Worm (Caenorhabditis elegans) whole organism, early embryonic: ENCODE measurements around the gene H06I04.3.
A peak's percentile ranks its signal among the peaks of the same experiment; 100 is the strongest.

Experiments
- B0310.2 ChIP-seq: sonication (generic microtip); optimal IDR thresholded peaks from 2 replicates; lab custom pipeline; 2016; ENCODE audit warnings: mild to moderate bottlenecking, missing genetic modification characterization, missing compliant biosample characterization
- F13C5.2 ChIP-seq: sonication (generic microtip); optimal IDR thresholded peaks from 2 replicates; lab custom pipeline; 2017; ENCODE audit warnings: mild to moderate bottlenecking, missing genetic modification characterization, inconsistent platforms, missing compliant biosample characterization
- aly-1 ChIP-seq: sonication (generic microtip); optimal IDR thresholded peaks from 2 replicates; lab custom pipeline; 2016; ENCODE audit warnings: missing genetic modification characterization, missing compliant biosample characterization
- ama-1 ChIP-seq: fragments of 150-350 bp; optimal IDR thresholded peaks from 2 replicates; lab custom pipeline; 2014
- ceh-13 ChIP-seq: fragments of 200-800 bp; sonication (Bioruptor generic); optimal IDR thresholded peaks from 2 replicates; lab custom pipeline; 2018; ENCODE audit warnings: mild to moderate bottlenecking, missing genetic modification characterization, missing compliant biosample characterization
- ceh-36 ChIP-seq: sonication (generic microtip); optimal IDR thresholded peaks from 2 replicates; lab custom pipeline; 2016; ENCODE audit warnings: missing genetic modification characterization, inconsistent platforms, missing compliant biosample characterization
- ets-7 ChIP-seq: sonication (generic microtip); optimal IDR thresholded peaks from 2 replicates; lab custom pipeline; 2016; ENCODE audit warnings: missing genotype, missing genetic modification characterization, missing compliant biosample characterization
- flt-1 ChIP-seq: fragments of 200-800 bp; sonication (Bioruptor generic); IDR thresholded peaks from 2 replicates; pipeline ENCODE4 v1.3.6; 2022; ENCODE audit warnings: missing genetic modification characterization, missing compliant biosample characterization
- hmbx-1 ChIP-seq: sonication (generic microtip); optimal IDR thresholded peaks from 2 replicates; lab custom pipeline; 2016; ENCODE audit warnings: mild to moderate bottlenecking, missing genetic modification characterization, missing compliant biosample characterization
- hmg-4 ChIP-seq: fragments of 200-800 bp; sonication (Bioruptor generic); optimal IDR thresholded peaks from 2 replicates; lab custom pipeline; 2018; ENCODE audit warnings: mild to moderate bottlenecking, missing genetic modification characterization, missing compliant biosample characterization
- hnd-1 ChIP-seq: sonication (generic microtip); optimal IDR thresholded peaks from 2 replicates; lab custom pipeline; 2016; ENCODE audit warnings: missing genetic modification characterization, missing compliant biosample characterization
- pes-1 ChIP-seq: fragments of 200-800 bp; sonication (Bioruptor generic); IDR thresholded peaks from 2 replicates; pipeline ENCODE4 v1.3.6; 2022; ENCODE audit warnings: missing genetic modification reagents, missing genetic modification characterization, missing compliant biosample characterization
- scrt-1 ChIP-seq: fragments of 200-800 bp; sonication (Bioruptor generic); IDR thresholded peaks from 2 replicates; pipeline ENCODE4 v1.3.6; 2022; ENCODE audit warnings: missing genetic modification characterization, missing compliant biosample characterization
- sea-1 ChIP-seq: fragments of 200-800 bp; sonication (Bioruptor generic); conservative IDR thresholded peaks from 2 replicates; pipeline ENCODE4 v1.3.6; 2022; ENCODE audit warnings: missing genetic modification characterization, missing compliant biosample characterization
- tbx-11 ChIP-seq: fragments of 200-800 bp; sonication (Bioruptor generic); IDR thresholded peaks from 2 replicates; pipeline ENCODE4 v1.3.6; 2022; ENCODE audit warnings: missing genetic modification characterization, missing compliant biosample characterization
- tbx-37 ChIP-seq: fragments of 200-800 bp; sonication (Bioruptor generic); conservative IDR thresholded peaks from 2 replicates; pipeline ENCODE4 v1.3.6; 2022; ENCODE audit warnings: missing genetic modification reagents, missing genetic modification characterization, missing compliant biosample characterization
- tra-4 ChIP-seq: sonication (generic microtip); optimal IDR thresholded peaks from 2 replicates; lab custom pipeline; 2017; ENCODE audit warnings: missing genetic modification characterization, missing compliant biosample characterization

H06I04.3 gene

ce11 chrIII:3070026-3070573 lies at the start of gene H06I04.3:
Gene H06I04.3, plus strand, starts transcription at chrIII:3070523.
- peak; percentile 35 for TF ChIP-seq F13C5.2
- TF ChIP-seq scrt-1 = no peak

DNA sequence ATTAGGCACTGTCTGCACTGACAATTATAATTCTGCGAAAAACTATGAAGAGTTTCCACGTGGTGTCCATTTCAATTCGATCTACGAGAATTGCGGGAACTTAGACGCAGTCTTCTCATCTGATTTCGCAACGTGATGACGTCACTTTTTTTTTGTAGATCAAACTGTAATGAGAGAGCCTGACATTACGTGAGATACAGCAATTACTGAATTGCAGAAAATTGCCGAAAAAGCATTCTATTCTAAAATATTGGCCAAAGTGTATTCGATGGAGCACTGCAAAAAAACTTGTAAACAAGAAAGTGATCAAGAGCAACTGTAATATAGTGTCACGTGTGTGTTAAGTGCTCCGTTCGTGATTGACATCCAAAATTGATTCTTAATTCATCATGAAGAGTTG lies 43.6 kb upstream of the H06I04.3 start:
- TF ChIP-seq scrt-1 (no peak), hmbx-1 (tag; lab: Kevin White, UChicago) (no peak), tra-4 (tag; lab: Kevin White, UChicago) (no peak), ets-7 (tag; lab: Kevin White, UChicago) (no peak), ceh-36 (tag; lab: Kevin White, UChicago) (no peak), ama-1 (lab: Kevin White, UChicago) (no peak), ceh-13 (GFP tag; lab: Kevin White, UChicago) (no peak), F13C5.2 (no peak), hnd-1 (tag; lab: Kevin White, UChicago) (no peak), sea-1 (no peak)

ce11 chrIII:3029822-3030221 lies 40.5 kb upstream of the H06I04.3 start:
- TF ChIP-seq hmbx-1 (tag; lab: Kevin White, UChicago) = no peak
- no peak for TF ChIP-seq sea-1
- TF ChIP-seq tra-4 (tag; lab: Kevin White, UChicago) = no peak
- TF ChIP-seq ama-1 (lab: Kevin White, UChicago) = no peak

DNA sequence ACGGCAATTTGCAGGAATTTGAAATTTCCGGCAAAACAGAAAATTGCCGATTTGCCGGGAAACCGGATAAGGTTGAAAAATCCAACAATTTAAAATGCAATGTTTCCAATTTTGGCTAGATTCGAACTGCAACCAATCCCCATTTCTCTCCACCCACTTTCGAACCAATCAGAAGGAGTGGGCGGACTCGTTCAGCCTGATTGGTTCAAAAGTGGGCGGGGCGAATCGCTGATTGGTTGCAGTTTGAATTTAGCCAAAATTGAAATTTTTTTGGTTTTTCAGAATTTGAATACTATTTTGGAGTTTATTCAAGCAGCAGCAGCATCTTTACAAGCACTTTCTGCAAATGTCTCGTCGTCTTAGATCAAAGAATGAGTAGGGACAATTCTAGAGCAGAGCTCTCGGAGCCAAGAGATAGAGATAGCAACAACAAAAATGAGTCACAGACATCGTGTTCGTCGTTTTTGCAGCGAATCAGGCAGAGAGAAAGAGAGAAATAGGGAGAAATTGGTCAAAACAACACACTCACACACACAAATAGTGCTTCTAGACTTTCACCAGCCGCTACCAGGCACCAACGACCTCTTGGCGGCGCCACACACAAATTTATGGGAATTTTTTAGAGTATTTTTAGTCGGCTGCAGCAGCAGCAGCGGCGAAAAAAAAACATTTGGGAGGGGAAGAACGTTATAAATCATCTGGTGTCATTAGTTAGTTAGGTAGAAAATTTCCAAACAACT lies 39.1 kb upstream of the H06I04.3 start:
- no peak for TF ChIP-seq hmg-4 (GFP tag; lab: Kevin White, UChicago)
- TF ChIP-seq scrt-1 = no peak
- TF ChIP-seq ceh-36 (tag; lab: Kevin White, UChicago) = no peak
- TF ChIP-seq pes-1 (GFP tag; lab: Robert Waterston, UW) = no peak
- TF ChIP-seq flt-1 (GFP tag; lab: Robert Waterston, UW) = no peak
- no peak for TF ChIP-seq ets-7 (tag; lab: Kevin White, UChicago)
- no peak for TF ChIP-seq ceh-13 (GFP tag; lab: Kevin White, UChicago)
- TF ChIP-seq sea-1 = no peak
- no peak for TF ChIP-seq F13C5.2
- no peak for TF ChIP-seq aly-1
- no peak for TF ChIP-seq hmbx-1 (tag; lab: Kevin White, UChicago)
- no peak for TF ChIP-seq tbx-11 (GFP tag; lab: Robert Waterston, UW)
- no peak for TF ChIP-seq hnd-1 (tag; lab: Kevin White, UChicago)
- no peak for TF ChIP-seq ama-1 (lab: Kevin White, UChicago)
- TF ChIP-seq B0310.2 (tag; lab: Kevin White, UChicago) = no peak

ce11 chrIII:3033507-3033906 lies 36.8 kb upstream of the H06I04.3 start:
- no peak for TF ChIP-seq B0310.2 (tag; lab: Kevin White, UChicago)
- no peak for TF ChIP-seq tra-4 (tag; lab: Kevin White, UChicago)
- TF ChIP-seq sea-1 = no peak
- no peak for TF ChIP-seq hmbx-1 (tag; lab: Kevin White, UChicago)
- no peak for TF ChIP-seq ceh-36 (tag; lab: Kevin White, UChicago)
- no peak for TF ChIP-seq hmg-4 (GFP tag; lab: Kevin White, UChicago)
- TF ChIP-seq ceh-13 (GFP tag; lab: Kevin White, UChicago) = no peak
- no peak for TF ChIP-seq F13C5.2
- no peak for TF ChIP-seq flt-1 (GFP tag; lab: Robert Waterston, UW)

- TF ChIP-seq tbx-11 (GFP tag; lab: Robert Waterston, UW) (no peak), F13C5.2 (no peak), sea-1 (no peak), scrt-1 (no peak), ets-7 (tag; lab: Kevin White, UChicago) (no peak), B0310.2 (tag; lab: Kevin White, UChicago) (no peak), hmg-4 (GFP tag; lab: Kevin White, UChicago) (no peak), ceh-13 (GFP tag; lab: Kevin White, UChicago) (no peak)
Measured at ce11 chrIII:3033931-3034330, 36.4 kb upstream of the H06I04.3 start.

ce11 chrIII:3034458-3034857 lies 35.9 kb upstream of the H06I04.3 start:
- TF ChIP-seq ceh-13 (GFP tag; lab: Kevin White, UChicago) (no peak), aly-1 (no peak), ceh-36 (tag; lab: Kevin White, UChicago) (no peak), hmbx-1 (tag; lab: Kevin White, UChicago) (no peak), sea-1 (no peak), pes-1 (GFP tag; lab: Robert Waterston, UW) (no peak), flt-1 (GFP tag; lab: Robert Waterston, UW) (no peak), scrt-1 (no peak), ama-1 (lab: Kevin White, UChicago) (no peak), tbx-11 (GFP tag; lab: Robert Waterston, UW) (no peak), hnd-1 (tag; lab: Kevin White, UChicago) (no peak), F13C5.2 (no peak), B0310.2 (tag; lab: Kevin White, UChicago) (no peak)

- no peak for TF ChIP-seq sea-1
- no peak for TF ChIP-seq ama-1 (lab: Kevin White, UChicago)
- TF ChIP-seq hmbx-1 (tag; lab: Kevin White, UChicago) = no peak
- no peak for TF ChIP-seq F13C5.2
- TF ChIP-seq scrt-1 = no peak
- TF ChIP-seq tbx-11 (GFP tag; lab: Robert Waterston, UW) = no peak
- no peak for TF ChIP-seq B0310.2 (tag; lab: Kevin White, UChicago)
- TF ChIP-seq ceh-13 (GFP tag; lab: Kevin White, UChicago) = no peak
- TF ChIP-seq ceh-36 (tag; lab: Kevin White, UChicago) = no peak
- no peak for TF ChIP-seq tbx-37 (GFP tag; lab: Robert Waterston, UW)
- TF ChIP-seq tra-4 (tag; lab: Kevin White, UChicago) = no peak
- no peak for TF ChIP-seq ets-7 (tag; lab: Kevin White, UChicago)
- no peak for TF ChIP-seq aly-1
- TF ChIP-seq hnd-1 (tag; lab: Kevin White, UChicago) = no peak
- no peak for TF ChIP-seq flt-1 (GFP tag; lab: Robert Waterston, UW)
- no peak for TF ChIP-seq hmg-4 (GFP tag; lab: Kevin White, UChicago)
- TF ChIP-seq pes-1 (GFP tag; lab: Robert Waterston, UW) = no peak
Measured at ce11 chrIII:3035977-3036376, 34.3 kb upstream of the H06I04.3 start.
